Fruit fly (Drosophila melanogaster) whole organism, wandering third instar larva: ENCODE measurements around the gene ninaE.

ENCODE experiments used
- CG32264 ChIP-seq: fragments of 200-800 bp; sonication (Bioruptor generic); optimal IDR thresholded peaks from 2 replicates; lab custom pipeline; 2016; ENCODE audit warnings: missing biosample characterization, missing genetic modification characterization
- Dfd ChIP-seq: fragments of >200 bp; optimal IDR thresholded peaks from 2 replicates; lab custom pipeline; 2017; ENCODE audit warnings: missing biosample characterization, missing genetic modification characterization
- Dif ChIP-seq: fragments of 200-275, 200-300 bp; sonication (Bioruptor generic); optimal IDR thresholded peaks from 2 replicates; lab custom pipeline; 2018; ENCODE audit warnings: missing biosample characterization, missing genetic modification characterization; ENCODE audit not compliant: partially characterized antibody
- Myc ChIP-seq: fragments of >200 bp; optimal IDR thresholded peaks from 2 replicates; lab custom pipeline; 2017
- br ChIP-seq: fragments of 200-800 bp; sonication (Bioruptor generic); optimal IDR thresholded peaks from 2 replicates; lab custom pipeline; 2016; ENCODE audit warnings: missing biosample characterization, missing genetic modification characterization
- dmrt93B ChIP-seq: fragments of 200-800 bp; sonication (Bioruptor generic); optimal IDR thresholded peaks from 2 replicates; lab custom pipeline; 2018; ENCODE audit warnings: missing biosample characterization, mild to moderate bottlenecking, missing genetic modification characterization
- foxo ChIP-seq, 2 experiments: fragments of 200-800 bp; sonication (Bioruptor generic); optimal IDR thresholded peaks; 2 replicates in 1 of 2; 3 replicates in 1 of 2; lab custom pipeline; 2016 to 2017; ENCODE audit warnings: missing biosample characterization in 2 of 2, missing genetic modification characterization in 2 of 2
- lola ChIP-seq: fragments of >200 bp; optimal IDR thresholded peaks from 2 replicates; lab custom pipeline; 2017; ENCODE audit warnings: missing biosample characterization, missing genetic modification characterization

- TF ChIP-seq foxo (GFP tag; optimal IDR thresholded peaks at IDR 0.05; lab: Kevin White, UChicago) (no peak), dmrt93B (GFP tag; lab: Kevin White, UChicago) (no peak), CG32264 (GFP tag; lab: Kevin White, UChicago) (no peak), Dif (no peak), Myc (lab: Kevin White, UChicago) (no peak), lola (GFP tag; lab: Kevin White, UChicago) (no peak), br (GFP tag; lab: Kevin White, UChicago) (no peak), Dfd (GFP tag; lab: Kevin White, UChicago) (no peak)
These were observed 47.7 kb upstream of the ninaE start for dm6 chr3R:19935777-19936125.
